Fruit fly (Drosophila melanogaster) whole organism, embryonic: ENCODE results near the gene Gr32a.

Source experiments
- Adf1 ChIP-seq: fragments of 200-800 bp; sonication (Bioruptor generic); IDR thresholded peaks from 2 replicates; pipeline ENCODE4 v1.3.6; 2022; ENCODE audit warnings: missing biosample characterization, missing genetic modification characterization
- CG10274 ChIP-seq: fragments of 200-800 bp; sonication (Bioruptor generic); optimal IDR thresholded peaks from 3 replicates; lab custom pipeline; 2017; ENCODE audit warnings: missing biosample characterization, mild to moderate bottlenecking, missing genetic modification characterization
- CG11093 ChIP-seq: fragments of 200-800 bp; sonication (Bioruptor generic); IDR thresholded peaks from 3 replicates; pipeline ENCODE4 v1.3.6; 2022; ENCODE audit warnings: missing biosample characterization, missing genetic modification characterization
- CG11247 ChIP-seq: fragments of 200-800 bp; sonication (Bioruptor generic); IDR thresholded peaks from 2 replicates; pipeline ENCODE4 v1.3.6; 2022; ENCODE audit warnings: missing biosample characterization, missing genetic modification characterization
- CG11560 ChIP-seq: fragments of 200-800 bp; sonication (Bioruptor generic); IDR thresholded peaks from 3 replicates; pipeline ENCODE4 v1.3.6; 2022; ENCODE audit warnings: missing biosample characterization, missing genetic modification characterization
- CG12391 ChIP-seq: fragments of 200-800 bp; sonication (Bioruptor generic); optimal IDR thresholded peaks from 3 replicates; lab custom pipeline; 2018; ENCODE audit warnings: missing biosample characterization, mild to moderate bottlenecking, missing genetic modification characterization, moderate library complexity
- CG12659 ChIP-seq: fragments of 200-800 bp; sonication (Bioruptor generic); optimal IDR thresholded peaks from 3 replicates; lab custom pipeline; 2017; ENCODE audit warnings: mild to moderate bottlenecking, missing biosample characterization, missing genetic modification reagents, missing genetic modification characterization
- CG12769 ChIP-seq: fragments of 200-800 bp; sonication (Bioruptor generic); optimal IDR thresholded peaks from 2 replicates; lab custom pipeline; 2019; ENCODE audit warnings: missing biosample characterization, mild to moderate bottlenecking, missing genetic modification characterization, moderate library complexity
- CG13775 ChIP-seq: fragments of 200-800 bp; sonication (Bioruptor generic); optimal IDR thresholded peaks from 3 replicates; lab custom pipeline; 2017; ENCODE audit warnings: missing biosample characterization, mild to moderate bottlenecking, missing genetic modification characterization
- CG14014 ChIP-seq: fragments of 200-800 bp; sonication (Bioruptor generic); IDR thresholded peaks from 2 replicates; pipeline ENCODE4 v1.3.6; 2022; ENCODE audit warnings: missing biosample characterization, missing genetic modification characterization
- CG17568 ChIP-seq: fragments of 200-800 bp; sonication (Bioruptor generic); optimal IDR thresholded peaks from 2 replicates; lab custom pipeline; 2018; ENCODE audit warnings: missing biosample characterization, mild to moderate bottlenecking, missing genetic modification characterization, moderate library complexity
- CG18619 ChIP-seq: fragments of 200-800 bp; sonication (Bioruptor generic); optimal IDR thresholded peaks from 3 replicates; lab custom pipeline; 2017; ENCODE audit warnings: missing biosample characterization, mild to moderate bottlenecking, missing genetic modification characterization
- CG18764 ChIP-seq: fragments of 200-800 bp; sonication (Bioruptor generic); optimal IDR thresholded peaks from 3 replicates; lab custom pipeline; 2016; ENCODE audit warnings: missing biosample characterization, missing genetic modification characterization
- CG2678 ChIP-seq: fragments of 200-800 bp; sonication (Bioruptor generic); optimal IDR thresholded peaks from 3 replicates; lab custom pipeline; 2019; ENCODE audit warnings: missing biosample characterization, mild to moderate bottlenecking, missing genetic modification characterization, moderate library complexity
- CG30403 ChIP-seq: fragments of 200-800 bp; sonication (Bioruptor generic); optimal IDR thresholded peaks from 3 replicates; lab custom pipeline; 2016; ENCODE audit warnings: missing biosample characterization, missing genetic modification characterization
- CG3163 ChIP-seq: fragments of 200-800 bp; sonication (Bioruptor generic); optimal IDR thresholded peaks from 3 replicates; lab custom pipeline; 2016; ENCODE audit warnings: missing biosample characterization, missing genetic modification characterization
- CG4424 ChIP-seq: fragments of 200-800 bp; sonication (Bioruptor generic); optimal IDR thresholded peaks from 3 replicates; lab custom pipeline; 2016; ENCODE audit warnings: missing biosample characterization, missing genetic modification characterization
- CG7963 ChIP-seq: fragments of 200-800 bp; sonication (Bioruptor generic); IDR thresholded peaks from 3 replicates; pipeline ENCODE4 v1.3.6; 2022; ENCODE audit warnings: missing biosample characterization, missing genetic modification characterization; ENCODE audit not compliant: partially characterized antibody
- CG7987 ChIP-seq: fragments of 200-800 bp; sonication (Bioruptor generic); optimal IDR thresholded peaks from 2 replicates; lab custom pipeline; 2018; ENCODE audit warnings: missing biosample characterization, mild to moderate bottlenecking, missing genetic modification characterization, moderate library complexity
- Camta ChIP-seq: fragments of 200-800 bp; sonication (Bioruptor generic); optimal IDR thresholded peaks from 2 replicates; lab custom pipeline; 2016; ENCODE audit warnings: missing biosample characterization, missing genetic modification characterization
- CoRest ChIP-seq: fragments of 200-800 bp; sonication (Bioruptor generic); optimal IDR thresholded peaks from 3 replicates; lab custom pipeline; 2018; ENCODE audit warnings: missing biosample characterization, mild to moderate bottlenecking, missing genetic modification characterization, moderate library complexity
- CrebB ChIP-seq: fragments of 200-800 bp; sonication (Bioruptor generic); optimal IDR thresholded peaks from 3 replicates; lab custom pipeline; 2018; ENCODE audit warnings: missing biosample characterization, mild to moderate bottlenecking, missing genetic modification characterization
- Dip3 ChIP-seq: fragments of 200-800 bp; sonication (Bioruptor generic); optimal IDR thresholded peaks from 3 replicates; lab custom pipeline; 2016; ENCODE audit warnings: missing biosample characterization, missing genetic modification characterization
- Ets65A ChIP-seq: fragments of 200-800 bp; sonication (Bioruptor generic); peaks from one replicate; lab custom pipeline; 2016; ENCODE audit warnings: missing biosample characterization, missing genetic modification characterization
- Fer2 ChIP-seq: fragments of 200-800 bp; sonication (Bioruptor generic); optimal IDR thresholded peaks from 2 replicates; lab custom pipeline; 2018; ENCODE audit warnings: missing biosample characterization, mild to moderate bottlenecking, missing genetic modification characterization, moderate library complexity
- HLH4C ChIP-seq: fragments of 200-800 bp; sonication (Bioruptor generic); IDR thresholded peaks from 3 replicates; pipeline ENCODE4 v1.3.6; 2022; ENCODE audit warnings: missing biosample characterization, missing genetic modification characterization; ENCODE audit not compliant: partially characterized antibody
- Hand ChIP-seq: fragments of 200-800 bp; sonication (Bioruptor generic); optimal IDR thresholded peaks from 2 replicates; lab custom pipeline; 2017; ENCODE audit warnings: mild to moderate bottlenecking, missing biosample characterization, missing genetic modification reagents, missing genetic modification characterization
- Hmr ChIP-seq: fragments of 200-800 bp; sonication (Bioruptor generic); optimal IDR thresholded peaks from 3 replicates; lab custom pipeline; 2017; ENCODE audit warnings: mild to moderate bottlenecking, missing biosample characterization, missing genetic modification reagents, missing genetic modification characterization
- Mad ChIP-seq: fragments of 200-800 bp; sonication (Bioruptor generic); optimal IDR thresholded peaks from 2 replicates; lab custom pipeline; 2016; ENCODE audit warnings: missing biosample characterization, missing genetic modification characterization
- NFAT ChIP-seq: fragments of 200-800 bp; sonication (Bioruptor generic); IDR thresholded peaks from 2 replicates; pipeline ENCODE4 v1.3.6; 2022; ENCODE audit warnings: missing biosample characterization, missing genetic modification characterization
- Opbp ChIP-seq: fragments of 200-800 bp; sonication (Bioruptor generic); IDR thresholded peaks from 3 replicates; pipeline ENCODE4 v1.3.6; 2022; ENCODE audit warnings: missing biosample characterization, missing genetic modification characterization; ENCODE audit not compliant: partially characterized antibody
- ab ChIP-seq: fragments of 200-800 bp; sonication (Bioruptor generic); optimal IDR thresholded peaks from 2 replicates; lab custom pipeline; 2016; ENCODE audit warnings: missing biosample characterization, missing genetic modification characterization
- cas ChIP-seq: fragments of 200-800 bp; sonication (Bioruptor generic); IDR thresholded peaks from 2 replicates; pipeline ENCODE4 v1.3.6; 2022; ENCODE audit warnings: missing biosample characterization, missing genetic modification characterization
- cg ChIP-seq: fragments of 200-800 bp; sonication (Bioruptor generic); optimal IDR thresholded peaks from 3 replicates; lab custom pipeline; 2019; ENCODE audit warnings: missing biosample characterization, mild to moderate bottlenecking, missing genetic modification characterization, moderate library complexity
- chn ChIP-seq: fragments of 200-800 bp; sonication (Bioruptor generic); optimal IDR thresholded peaks from 2 replicates; lab custom pipeline; 2016; ENCODE audit warnings: missing biosample characterization, missing genetic modification characterization
- croc ChIP-seq: fragments of 200-800 bp; sonication (Bioruptor generic); conservative IDR thresholded peaks from 3 replicates; pipeline ENCODE4 v1.3.6; 2022; ENCODE audit warnings: missing biosample characterization, missing genetic modification characterization
- dmrt99B ChIP-seq: fragments of 200-800 bp; sonication (Bioruptor generic); optimal IDR thresholded peaks from 2 replicates; lab custom pipeline; 2018; ENCODE audit warnings: missing biosample characterization, mild to moderate bottlenecking, missing genetic modification characterization, moderate library complexity
- dysf ChIP-seq: fragments of 200-800 bp; sonication (Bioruptor generic); IDR thresholded peaks from 3 replicates; pipeline ENCODE4 v1.3.6; 2022; ENCODE audit warnings: missing biosample characterization, missing genetic modification characterization
- fru ChIP-seq: fragments of >200 bp; optimal IDR thresholded peaks from 2 replicates; lab custom pipeline; 2017
- kah ChIP-seq: fragments of 200-800 bp; sonication (Bioruptor generic); optimal IDR thresholded peaks from 2 replicates; lab custom pipeline; 2018; ENCODE audit warnings: missing biosample characterization, mild to moderate bottlenecking, missing genetic modification characterization
- mld ChIP-seq: fragments of 200-800 bp; sonication (Bioruptor generic); IDR thresholded peaks from 3 replicates; pipeline ENCODE4 v1.3.6; 2022; ENCODE audit warnings: missing biosample characterization, missing genetic modification characterization; ENCODE audit not compliant: partially characterized antibody
- pum ChIP-seq: fragments of 200-800 bp; sonication (Bioruptor generic); optimal IDR thresholded peaks from 2 replicates; lab custom pipeline; 2016; ENCODE audit warnings: missing biosample characterization, missing genetic modification characterization
- run ChIP-seq: fragments of 200-800 bp; sonication (Bioruptor generic); optimal IDR thresholded peaks from 3 replicates; lab custom pipeline; 2018; ENCODE audit warnings: missing biosample characterization, mild to moderate bottlenecking, missing genetic modification characterization
- scrt ChIP-seq: fragments of 200-800 bp; sonication (Bioruptor generic); optimal IDR thresholded peaks from 2 replicates; lab custom pipeline; 2018; ENCODE audit warnings: missing biosample characterization, mild to moderate bottlenecking, missing genetic modification characterization, moderate library complexity
- sr ChIP-seq: fragments of 200-800 bp; sonication (Bioruptor generic); IDR thresholded peaks from 3 replicates; pipeline ENCODE4 v1.3.6; 2022; ENCODE audit warnings: missing biosample characterization, missing genetic modification characterization
- tgo ChIP-seq: fragments of 200-800 bp; sonication (Bioruptor generic); IDR thresholded peaks from 3 replicates; pipeline ENCODE4 v1.3.6; 2022; ENCODE audit warnings: missing biosample characterization, missing genetic modification characterization
- vfl ChIP-seq: fragments of 200-800 bp; sonication (Bioruptor generic); optimal IDR thresholded peaks from 2 replicates; lab custom pipeline; 2016; ENCODE audit warnings: missing biosample characterization, missing genetic modification characterization
- zen ChIP-seq: fragments of 200-800 bp; sonication (Bioruptor generic); optimal IDR thresholded peaks from 3 replicates; lab custom pipeline; 2018; ENCODE audit warnings: missing biosample characterization, mild to moderate bottlenecking, missing genetic modification characterization, moderate library complexity

The Gr32a gene

DNA sequence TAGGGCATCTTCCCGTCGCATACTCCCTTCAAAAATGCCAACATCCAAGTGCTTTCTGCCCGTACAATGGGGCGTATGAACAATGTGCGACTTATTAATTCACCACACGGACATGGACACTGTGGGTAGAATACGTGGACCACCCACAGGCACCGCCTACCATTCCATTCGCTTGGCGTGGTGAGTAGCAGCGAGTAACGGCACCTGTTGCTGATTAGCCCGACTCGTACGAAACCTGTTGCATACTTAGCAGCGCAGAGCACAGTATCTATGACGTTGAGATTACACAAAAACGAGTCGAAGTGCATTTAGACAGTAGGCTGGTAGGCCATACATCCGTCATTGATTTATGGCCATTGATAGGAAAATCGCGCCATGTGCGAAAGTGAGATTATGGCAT is 31.8 kb upstream of the Gr32a start:
- no peak for TF ChIP-seq fru (lab: Kevin White, UChicago)
- TF ChIP-seq croc (GFP tag; lab: Robert Waterston, UW): no peak
- no peak for TF ChIP-seq CG14014
- 0 out of 3 replicates have a peak, but pooled peaks have one; percentile 29 for TF ChIP-seq dysf
- TF ChIP-seq CG18764 (GFP tag; lab: Kevin White, UChicago): no peak
- TF ChIP-seq zen: peak; percentile 42
- peak; percentile 91 for TF ChIP-seq scrt (GFP tag; lab: Kevin White, UChicago)
- TF ChIP-seq CG18619 (GFP tag; lab: Kevin White, UChicago): no peak
- no peak for TF ChIP-seq CG17568 (GFP tag; lab: Kevin White, UChicago)
- TF ChIP-seq vfl (GFP tag; lab: Kevin White, UChicago): no peak
- no peak for TF ChIP-seq CG2678 (tag; lab: Kevin White, UChicago)
- peak; percentile 19 for TF ChIP-seq kah (GFP tag; lab: Kevin White, UChicago)

DNA sequence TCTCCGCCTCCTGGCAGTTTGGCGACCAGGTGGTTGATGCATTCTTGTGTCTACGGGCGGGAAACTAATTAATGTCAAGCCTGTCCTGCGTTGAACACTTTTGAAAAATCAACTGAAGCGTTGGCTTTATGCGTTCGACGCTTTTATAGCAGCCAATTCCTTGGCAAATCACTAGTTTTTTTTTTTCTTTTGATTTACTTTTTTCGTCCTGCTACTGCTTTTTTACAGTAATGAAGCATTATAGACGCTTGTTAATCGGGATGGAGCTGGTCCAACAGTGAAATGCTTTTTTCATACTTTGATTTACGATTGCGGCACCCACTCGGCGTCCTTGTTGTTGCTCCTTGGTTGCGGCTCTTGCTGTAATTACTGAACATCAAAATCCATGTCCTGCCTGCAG is 28.7 kb upstream of the Gr32a start, which contains the start of gene AstCC:
AstCC (minus strand) TSS at position 101 of the 400 bp plus-strand sequence.
- no peak for TF ChIP-seq CG11093 (GFP tag; lab: Robert Waterston, UW)
- TF ChIP-seq CG10274: no peak
- TF ChIP-seq CG12769 (tag; lab: Kevin White, UChicago): no peak
- 0 out of 3 replicates have a peak, but pooled peaks have one; percentile 19 for TF ChIP-seq CG7963

DNA sequence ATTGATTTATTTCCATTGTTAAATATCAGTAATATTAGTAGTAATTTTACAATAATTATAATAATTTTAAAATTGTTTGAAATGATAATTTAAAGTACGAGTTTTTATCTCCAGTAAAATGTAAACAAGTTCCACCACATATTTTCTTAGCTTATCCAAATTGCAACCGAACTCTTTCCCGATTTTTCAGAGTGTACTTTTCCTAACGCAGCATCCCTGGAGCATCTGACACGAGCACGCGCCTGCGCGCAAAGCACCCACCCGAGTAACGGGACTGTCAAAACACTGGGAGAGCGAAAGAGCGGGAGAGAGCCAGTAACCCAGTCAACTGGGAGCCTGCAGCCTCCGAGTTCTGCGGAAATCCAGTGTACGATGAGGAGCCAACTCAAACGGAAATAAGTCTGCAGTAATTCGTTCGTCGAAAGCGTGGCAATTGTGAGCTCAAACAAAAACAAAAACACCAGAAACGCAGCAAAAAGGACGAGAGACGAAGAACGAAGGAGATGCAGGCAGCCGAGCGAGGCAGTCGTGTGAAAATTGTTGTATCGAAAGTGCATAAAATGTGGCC is 27.4 kb upstream of the Gr32a start, which contains the start of gene CG16854:
CG16854 (plus strand) TSS at position 365 of the 568 bp plus-strand sequence.
- no peak for TF ChIP-seq CG4424 (GFP tag; lab: Kevin White, UChicago)
- no peak for TF ChIP-seq Dip3
- peak; percentile 18 for TF ChIP-seq Hmr (GFP tag; lab: Kevin White, UChicago)
- no peak for TF ChIP-seq CG13775
- TF ChIP-seq CoRest (tag; lab: Kevin White, UChicago): no peak
- TF ChIP-seq CG12391 (tag; lab: Kevin White, UChicago): peak; percentile 19
- TF ChIP-seq CG3163 (GFP tag; lab: Kevin White, UChicago): no peak
- no peak for TF ChIP-seq CG7963
- TF ChIP-seq run (tag; lab: Kevin White, UChicago): no peak
- TF ChIP-seq Camta (GFP tag; lab: Kevin White, UChicago): no peak
- peak; percentile 35; the same call in 1 of the 2 replicates for TF ChIP-seq NFAT
- TF ChIP-seq CG7987 (GFP tag; lab: Kevin White, UChicago): no peak
- no peak for TF ChIP-seq Adf1 (GFP tag; lab: Robert Waterston, UW)
- TF ChIP-seq CrebB (tag; lab: Kevin White, UChicago): no peak
- TF ChIP-seq Opbp (GFP tag; lab: Robert Waterston, UW): no peak; the same call in 2 of the 3 replicates
- no peak for TF ChIP-seq tgo (GFP tag; lab: Robert Waterston, UW)
- no peak for TF ChIP-seq chn (GFP tag; lab: Kevin White, UChicago)
- no peak for TF ChIP-seq Mad (GFP tag; lab: Kevin White, UChicago)
- 0 out of 2 replicates have a peak, but pooled peaks have one; percentile 9 for TF ChIP-seq CG11247 (GFP tag; lab: Robert Waterston, UW)
- TF ChIP-seq cas (GFP tag; lab: Robert Waterston, UW): no peak
- TF ChIP-seq Ets65A: no peak
- TF ChIP-seq sr: no peak
- no peak for TF ChIP-seq pum
- no peak for TF ChIP-seq cg (GFP tag; lab: Kevin White, UChicago)
- peak; percentile 20 for TF ChIP-seq Hand (GFP tag; lab: Kevin White, UChicago)
- peak; percentile 10 for TF ChIP-seq CG12659 (GFP tag; lab: Kevin White, UChicago)
- no peak for TF ChIP-seq CG11560
- 0 out of 3 replicates have a peak, but pooled peaks have one; percentile 28 for TF ChIP-seq mld (GFP tag; lab: Robert Waterston, UW)
- TF ChIP-seq HLH4C: no peak
- no peak for TF ChIP-seq ab
- TF ChIP-seq CG30403 (GFP tag; lab: Kevin White, UChicago): peak; percentile 13
- TF ChIP-seq dmrt99B: no peak
- no peak for TF ChIP-seq Fer2
